Fruit fly (Drosophila melanogaster): ENCODE results near the gene CG33770.

- no peak for TF ChIP-seq CG10348 (GFP tag; IDR thresholded peaks at IDR 0.05)
- TF ChIP-seq CG14655 (GFP tag; optimal IDR thresholded peaks at IDR 0.05), result no peak
- TF ChIP-seq CG8301 (tag; optimal IDR thresholded peaks at IDR 0.05), result no peak
- TF ChIP-seq EcR (GFP tag; optimal IDR thresholded peaks at IDR 0.05), result no peak
Observed at dm6 chr3L:22642276-22642900, 6.1 kb upstream of the CG33770 start.

Data from whole organism, pupa.